Worm (Caenorhabditis elegans) whole organism, young adult: ENCODE results near the gene fbxa-163.

Experiments used
- K11D2.4 ChIP-seq: fragments of 200-800 bp; sonication (Bioruptor generic); IDR thresholded peaks from 2 replicates; pipeline ENCODE4 v1.3.6; 2022; ENCODE audit warnings: missing genetic modification reagents, missing genetic modification characterization, missing compliant biosample characterization
- athp-1 ChIP-seq: sonication (generic microtip); optimal IDR thresholded peaks from 2 replicates; lab custom pipeline; 2017; ENCODE audit warnings: mild to moderate bottlenecking, missing genetic modification characterization, missing compliant biosample characterization
- dpl-1 ChIP-seq: fragments of 150-350 bp; optimal IDR thresholded peaks from 2 replicates; lab custom pipeline; 2014; ENCODE audit warnings: missing biosample characterization, missing genetic modification reagents, missing genetic modification characterization
- efl-1 ChIP-seq: fragments of 150-350 bp; optimal IDR thresholded peaks from 2 replicates; lab custom pipeline; 2014; ENCODE audit warnings: missing biosample characterization, missing genetic modification reagents, missing genetic modification characterization

ce11 chrII:1601507-1601906 is 9.0 kb downstream of the fbxa-163 start, which contains the start of gene bath-47:
- TF ChIP-seq K11D2.4 (no peak), athp-1 (tag; lab: Kevin White, UChicago) (no peak), dpl-1 (GFP tag; lab: Kevin White, UChicago) (no peak), efl-1 (no peak)
